Worm (Caenorhabditis elegans) whole organism, early embryonic: Measurements from ENCODE around the gene F46C5.10.

Experiments used
- B0310.2 ChIP-seq: sonication (generic microtip); optimal IDR thresholded peaks from 2 replicates; lab custom pipeline; 2016; ENCODE audit warnings: mild to moderate bottlenecking, missing genetic modification characterization, missing compliant biosample characterization
- F13C5.2 ChIP-seq: sonication (generic microtip); optimal IDR thresholded peaks from 2 replicates; lab custom pipeline; 2017; ENCODE audit warnings: mild to moderate bottlenecking, missing genetic modification characterization, inconsistent platforms, missing compliant biosample characterization
- aly-1 ChIP-seq: sonication (generic microtip); optimal IDR thresholded peaks from 2 replicates; lab custom pipeline; 2016; ENCODE audit warnings: missing genetic modification characterization, missing compliant biosample characterization
- ama-1 ChIP-seq: fragments of 150-350 bp; optimal IDR thresholded peaks from 2 replicates; lab custom pipeline; 2014
- ceh-13 ChIP-seq: fragments of 200-800 bp; sonication (Bioruptor generic); optimal IDR thresholded peaks from 2 replicates; lab custom pipeline; 2018; ENCODE audit warnings: mild to moderate bottlenecking, missing genetic modification characterization, missing compliant biosample characterization
- ceh-36 ChIP-seq: sonication (generic microtip); optimal IDR thresholded peaks from 2 replicates; lab custom pipeline; 2016; ENCODE audit warnings: missing genetic modification characterization, inconsistent platforms, missing compliant biosample characterization
- ets-7 ChIP-seq: sonication (generic microtip); optimal IDR thresholded peaks from 2 replicates; lab custom pipeline; 2016; ENCODE audit warnings: missing genotype, missing genetic modification characterization, missing compliant biosample characterization
- flt-1 ChIP-seq: fragments of 200-800 bp; sonication (Bioruptor generic); IDR thresholded peaks from 2 replicates; pipeline ENCODE4 v1.3.6; 2022; ENCODE audit warnings: missing genetic modification characterization, missing compliant biosample characterization
- hmbx-1 ChIP-seq: sonication (generic microtip); optimal IDR thresholded peaks from 2 replicates; lab custom pipeline; 2016; ENCODE audit warnings: mild to moderate bottlenecking, missing genetic modification characterization, missing compliant biosample characterization
- hmg-4 ChIP-seq: fragments of 200-800 bp; sonication (Bioruptor generic); optimal IDR thresholded peaks from 2 replicates; lab custom pipeline; 2018; ENCODE audit warnings: mild to moderate bottlenecking, missing genetic modification characterization, missing compliant biosample characterization
- hnd-1 ChIP-seq: sonication (generic microtip); optimal IDR thresholded peaks from 2 replicates; lab custom pipeline; 2016; ENCODE audit warnings: missing genetic modification characterization, missing compliant biosample characterization
- pes-1 ChIP-seq: fragments of 200-800 bp; sonication (Bioruptor generic); IDR thresholded peaks from 2 replicates; pipeline ENCODE4 v1.3.6; 2022; ENCODE audit warnings: missing genetic modification reagents, missing genetic modification characterization, missing compliant biosample characterization
- scrt-1 ChIP-seq: fragments of 200-800 bp; sonication (Bioruptor generic); IDR thresholded peaks from 2 replicates; pipeline ENCODE4 v1.3.6; 2022; ENCODE audit warnings: missing genetic modification characterization, missing compliant biosample characterization
- sea-1 ChIP-seq: fragments of 200-800 bp; sonication (Bioruptor generic); conservative IDR thresholded peaks from 2 replicates; pipeline ENCODE4 v1.3.6; 2022; ENCODE audit warnings: missing genetic modification characterization, missing compliant biosample characterization
- tbx-11 ChIP-seq: fragments of 200-800 bp; sonication (Bioruptor generic); IDR thresholded peaks from 2 replicates; pipeline ENCODE4 v1.3.6; 2022; ENCODE audit warnings: missing genetic modification characterization, missing compliant biosample characterization
- tbx-37 ChIP-seq: fragments of 200-800 bp; sonication (Bioruptor generic); conservative IDR thresholded peaks from 2 replicates; pipeline ENCODE4 v1.3.6; 2022; ENCODE audit warnings: missing genetic modification reagents, missing genetic modification characterization, missing compliant biosample characterization
- tra-4 ChIP-seq: sonication (generic microtip); optimal IDR thresholded peaks from 2 replicates; lab custom pipeline; 2017; ENCODE audit warnings: missing genetic modification characterization, missing compliant biosample characterization

The F46C5.10 gene

ce11 chrII:8795227-8795626 is 23.6 kb downstream of the F46C5.10 start:
- TF ChIP-seq F13C5.2 (tag; lab: Kevin White, UChicago) = no peak

ce11 chrII:8794072-8794471 is 24.8 kb downstream of the F46C5.10 start, which contains the start of gene F07H5.7:
F07H5.7 (minus strand) TSS chrII:8794172.
- TF ChIP-seq ceh-36 (tag; lab: Kevin White, UChicago) = no peak
- TF ChIP-seq tbx-11 (GFP tag; lab: Robert Waterston, UW) = no peak
- TF ChIP-seq B0310.2 (tag; lab: Kevin White, UChicago) = no peak
- no peak for TF ChIP-seq tbx-37 (GFP tag; lab: Robert Waterston, UW)
- TF ChIP-seq ceh-13 = no peak
- no peak for TF ChIP-seq sea-1 (GFP tag; lab: Robert Waterston, UW)
- TF ChIP-seq pes-1 (GFP tag; lab: Robert Waterston, UW) = no peak
- no peak for TF ChIP-seq hmbx-1
- TF ChIP-seq ets-7 = no peak

- no peak for TF ChIP-seq scrt-1 (GFP tag; lab: Robert Waterston, UW)
- no peak for TF ChIP-seq ets-7
- TF ChIP-seq ceh-13 = no peak
- no peak for TF ChIP-seq hmbx-1
- TF ChIP-seq ama-1 (lab: Kevin White, UChicago) = no peak
- TF ChIP-seq tra-4 = no peak
- TF ChIP-seq ceh-36 (tag; lab: Kevin White, UChicago) = no peak
- no peak for TF ChIP-seq hmg-4 (GFP tag; lab: Kevin White, UChicago)
- TF ChIP-seq F13C5.2 (tag; lab: Kevin White, UChicago) = no peak
- no peak for TF ChIP-seq pes-1 (GFP tag; lab: Robert Waterston, UW)
Measured at ce11 chrII:8792640-8793039, 26.2 kb downstream of the F46C5.10 start, which contains the start of gene idpa-2. idpa-2 (minus strand) TSS chrII:8792740.

- TF ChIP-seq flt-1 (GFP tag; lab: Robert Waterston, UW) (no peak), tbx-11 (GFP tag; lab: Robert Waterston, UW) (no peak), hmbx-1 (no peak), B0310.2 (tag; lab: Kevin White, UChicago) (peak; percentile 48), sea-1 (GFP tag; lab: Robert Waterston, UW) (no peak; the same call in 1 of the 2 replicates), ets-7 (no peak), F13C5.2 (tag; lab: Kevin White, UChicago) (no peak), aly-1 (tag; lab: Kevin White, UChicago) (peak; percentile 31), scrt-1 (GFP tag; lab: Robert Waterston, UW) (no peak), tra-4 (no peak), hmg-4 (GFP tag; lab: Kevin White, UChicago) (peak; percentile 48), hnd-1 (tag; lab: Kevin White, UChicago) (peak; percentile 19), ceh-13 (no peak), ceh-36 (tag; lab: Kevin White, UChicago) (no peak), ama-1 (lab: Kevin White, UChicago) (peak; percentile 50), pes-1 (GFP tag; lab: Robert Waterston, UW) (no peak), tbx-37 (GFP tag; lab: Robert Waterston, UW) (no peak)
Measured at ce11 chrII:8789828-8790558, 28.8 kb downstream of the F46C5.10 start, which contains the start of gene F07H5.13. F07H5.13 (plus strand) TSS chrII:8790557.

- TF ChIP-seq hnd-1 (tag; lab: Kevin White, UChicago) = no peak
- peak; percentile 19 for TF ChIP-seq ama-1 (lab: Kevin White, UChicago)
Measured at ce11 chrII:8788752-8789151, 30.1 kb downstream of the F46C5.10 start.

ce11 chrII:8787376-8787775 is 31.5 kb downstream of the F46C5.10 start:
- TF ChIP-seq scrt-1 (GFP tag; lab: Robert Waterston, UW) (0 out of 2 replicates have a peak, but pooled peaks have one; percentile 44), flt-1 (GFP tag; lab: Robert Waterston, UW) (no peak), F13C5.2 (tag; lab: Kevin White, UChicago) (peak; percentile 58)

ce11 chrII:8785875-8786274 is 33.0 kb downstream of the F46C5.10 start:
- no peak for TF ChIP-seq B0310.2 (tag; lab: Kevin White, UChicago)
- TF ChIP-seq tbx-11 (GFP tag; lab: Robert Waterston, UW) = no peak
- no peak for TF ChIP-seq flt-1 (GFP tag; lab: Robert Waterston, UW)
- TF ChIP-seq tbx-37 (GFP tag; lab: Robert Waterston, UW) = no peak

- TF ChIP-seq scrt-1 (GFP tag; lab: Robert Waterston, UW) (no peak), ceh-36 (tag; lab: Kevin White, UChicago) (no peak), flt-1 (GFP tag; lab: Robert Waterston, UW) (no peak), ama-1 (lab: Kevin White, UChicago) (no peak), tbx-37 (GFP tag; lab: Robert Waterston, UW) (no peak), hmbx-1 (no peak), B0310.2 (tag; lab: Kevin White, UChicago) (no peak), hnd-1 (tag; lab: Kevin White, UChicago) (no peak), ceh-13 (no peak), sea-1 (GFP tag; lab: Robert Waterston, UW) (no peak), ets-7 (no peak), F13C5.2 (tag; lab: Kevin White, UChicago) (no peak), aly-1 (tag; lab: Kevin White, UChicago) (no peak), pes-1 (GFP tag; lab: Robert Waterston, UW) (no peak), tbx-11 (GFP tag; lab: Robert Waterston, UW) (no peak), hmg-4 (GFP tag; lab: Kevin White, UChicago) (no peak), tra-4 (no peak)
Measured at ce11 chrII:8784235-8784928, 34.4 kb downstream of the F46C5.10 start.
